Worm (Caenorhabditis elegans) whole organism, young adult: Measurements from ENCODE around the gene aakg-5.

ENCODE experiments used
- B0336.3 ChIP-seq: fragments of 200-800 bp; sonication (Bioruptor generic); IDR thresholded peaks from 2 replicates; pipeline ENCODE4 v1.3.6; 2022; ENCODE audit warnings: missing genetic modification characterization, missing compliant biosample characterization
- C06A6.2 ChIP-seq: fragments of 200-800 bp; sonication (Bioruptor generic); conservative IDR thresholded peaks from 2 replicates; pipeline ENCODE4 v1.3.6; 2022; ENCODE audit warnings: missing genetic modification characterization, missing compliant biosample characterization
- C17E4.6 ChIP-seq: fragments of 200-800 bp; sonication (Bioruptor generic); IDR thresholded peaks from 2 replicates; pipeline ENCODE4 v1.3.6; 2022; ENCODE audit warnings: missing genetic modification reagents, missing genetic modification characterization, missing compliant biosample characterization
- F22D6.2 ChIP-seq: sonication (generic microtip); optimal IDR thresholded peaks from 2 replicates; lab custom pipeline; 2016; ENCODE audit warnings: mild to moderate bottlenecking, missing genetic modification characterization, missing compliant biosample characterization
- Y53F4B.3 ChIP-seq: fragments of 200-800 bp; sonication (Bioruptor generic); IDR thresholded peaks from 2 replicates; pipeline ENCODE4 v1.3.6; 2022; ENCODE audit warnings: missing genetic modification reagents, missing genetic modification characterization, missing compliant biosample characterization
- Y53G8AR.9 ChIP-seq: fragments of 200-800 bp; sonication (Bioruptor generic); conservative IDR thresholded peaks from 2 replicates; pipeline ENCODE4 v1.3.6; 2022; ENCODE audit warnings: missing genetic modification reagents, missing genetic modification characterization, missing compliant biosample characterization
- Y67H2A.10 ChIP-seq: fragments of 200-800 bp; sonication (Bioruptor generic); conservative IDR thresholded peaks from 2 replicates; pipeline ENCODE4 v1.3.6; 2022; ENCODE audit warnings: missing genetic modification reagents, missing genetic modification characterization, missing compliant biosample characterization
- Y79H2A.3 ChIP-seq: fragments of 200-800 bp; sonication (Bioruptor generic); conservative IDR thresholded peaks from 2 replicates; pipeline ENCODE4 v1.3.6; 2022; ENCODE audit warnings: missing genetic modification reagents, missing genetic modification characterization, missing compliant biosample characterization
- ZK185.1 ChIP-seq: sonication (generic microtip); optimal IDR thresholded peaks from 2 replicates; lab custom pipeline; 2016; ENCODE audit warnings: mild to moderate bottlenecking, missing genetic modification characterization, missing compliant biosample characterization; ENCODE audit not compliant: poor library complexity, severe bottlenecking
- ama-1 ChIP-seq, 3 experiments: fragments of 150-350 bp in 1 of 3; sonication (generic microtip) in 2 of 3; optimal IDR thresholded peaks; 2 replicates each; lab custom pipeline; 2014 to 2018; ENCODE audit warnings: missing biosample characterization in 2 of 3, missing genetic modification characterization in 2 of 3, missing genetic modification reagents in 2 of 3
- attf-3 ChIP-seq: fragments of 200-800 bp; sonication (Bioruptor generic); conservative IDR thresholded peaks from 2 replicates; pipeline ENCODE4 v1.3.6; 2022; ENCODE audit warnings: missing genetic modification reagents, missing genetic modification characterization, missing compliant biosample characterization
- attf-5 ChIP-seq: fragments of 200-800 bp; sonication (Bioruptor generic); optimal IDR thresholded peaks from 2 replicates; lab custom pipeline; 2018; ENCODE audit warnings: mild to moderate bottlenecking, missing genetic modification characterization, missing compliant biosample characterization
- cebp-1 ChIP-seq, 2 experiments: fragments of 200-800 bp in 1 of 2; sonication (Bioruptor generic) in 1 of 2; sonication (generic microtip) in 1 of 2; IDR thresholded peaks in 1 of 2; optimal IDR thresholded peaks in 1 of 2; 2 replicates each; pipeline versions ENCODE4 v1.3.6 to Lab custom; 2017 to 2022; ENCODE audit warnings: missing compliant biosample characterization in 2 of 2, missing genetic modification characterization in 2 of 2, mild to moderate bottlenecking in 1 of 2, missing genetic modification reagents in 1 of 2, moderate library complexity in 1 of 2
- cebp-2 ChIP-seq: fragments of 200-800 bp; sonication (Bioruptor generic); IDR thresholded peaks from 2 replicates; pipeline ENCODE4 v1.3.6; 2022; ENCODE audit warnings: missing genetic modification characterization, missing compliant biosample characterization
- ceh-27 ChIP-seq: fragments of 200-800 bp; sonication (Bioruptor generic); optimal IDR thresholded peaks from 2 replicates; lab custom pipeline; 2018; ENCODE audit warnings: mild to moderate bottlenecking, missing genetic modification characterization, moderate library complexity, missing compliant biosample characterization
- ceh-91 ChIP-seq: fragments of 200-800 bp; sonication (Bioruptor generic); IDR thresholded peaks from 2 replicates; pipeline ENCODE4 v1.3.6; 2022; ENCODE audit warnings: missing genetic modification reagents, missing genetic modification characterization, missing compliant biosample characterization
- die-1 ChIP-seq: sonication (generic microtip); optimal IDR thresholded peaks from 2 replicates; lab custom pipeline; 2016; ENCODE audit warnings: missing genotype, mild to moderate bottlenecking, missing genetic modification characterization, missing compliant biosample characterization
- egl-18 ChIP-seq: fragments of 200-800 bp; sonication (Bioruptor generic); IDR thresholded peaks from 2 replicates; pipeline ENCODE4 v1.3.6; 2022; ENCODE audit warnings: missing genetic modification reagents, missing genetic modification characterization, missing compliant biosample characterization
- ekl-4 ChIP-seq: fragments of 200-800 bp; sonication (Bioruptor generic); IDR thresholded peaks from 2 replicates; pipeline ENCODE4 v1.3.6; 2022; ENCODE audit warnings: missing genetic modification reagents, missing genetic modification characterization, missing compliant biosample characterization
- hlh-26 ChIP-seq: fragments of 200-800 bp; sonication (Bioruptor generic); conservative IDR thresholded peaks from 2 replicates; pipeline ENCODE4 v1.3.6; 2022; ENCODE audit warnings: missing genetic modification reagents, missing genetic modification characterization, missing compliant biosample characterization
- hmg-1.2 ChIP-seq: fragments of 200-800 bp; sonication (Bioruptor generic); IDR thresholded peaks from 2 replicates; pipeline ENCODE4 v1.3.6; 2022; ENCODE audit warnings: missing genetic modification reagents, missing genetic modification characterization, missing compliant biosample characterization
- hmg-20 ChIP-seq: fragments of 200-800 bp; sonication (Bioruptor generic); IDR thresholded peaks from 2 replicates; pipeline ENCODE4 v1.3.6; 2022; ENCODE audit warnings: missing genetic modification reagents, missing genetic modification characterization, missing compliant biosample characterization
- hrde-1 ChIP-seq: sonication (generic microtip); optimal IDR thresholded peaks from 2 replicates; lab custom pipeline; 2016; ENCODE audit warnings: missing genetic modification characterization, mild to moderate bottlenecking, missing compliant biosample characterization, moderate library complexity, missing genotype, missing genetic modification reagents, borderline replicate concordance
- let-607 ChIP-seq, 2 experiments: fragments of 200-800 bp in 1 of 2; sonication (Bioruptor generic) in 1 of 2; sonication (generic microtip) in 1 of 2; optimal IDR thresholded peaks; 2 replicates each; lab custom pipeline; 2016 to 2018; ENCODE audit warnings: mild to moderate bottlenecking in 2 of 2, missing compliant biosample characterization in 2 of 2, missing genetic modification characterization in 2 of 2, moderate library complexity in 2 of 2, missing genotype in 1 of 2
- lin-35 ChIP-seq, 3 experiments: fragments of 150-350 bp in 2 of 3; sonication (generic microtip) in 1 of 3; optimal IDR thresholded peaks; 2 replicates each; lab custom pipeline; 2014 to 2018; ENCODE audit warnings: missing biosample characterization in 3 of 3, missing genetic modification characterization in 3 of 3, missing genetic modification reagents in 3 of 3
- lin-40 ChIP-seq: sonication (generic microtip); optimal IDR thresholded peaks from 2 replicates; lab custom pipeline; 2016; ENCODE audit warnings: missing genetic modification characterization, mild to moderate bottlenecking, missing compliant biosample characterization, missing genotype, missing genetic modification reagents
- lin-54 ChIP-seq: fragments of 200-800 bp; sonication (Bioruptor generic); optimal IDR thresholded peaks from 2 replicates; lab custom pipeline; 2018; ENCODE audit warnings: mild to moderate bottlenecking, missing genetic modification characterization, missing compliant biosample characterization
- lir-1 ChIP-seq: fragments of 200-800 bp; sonication (Bioruptor generic); conservative IDR thresholded peaks from 2 replicates; pipeline ENCODE4 v1.3.6; 2022; ENCODE audit warnings: missing genetic modification reagents, missing genetic modification characterization, missing compliant biosample characterization
- madf-10 ChIP-seq: sonication (generic microtip); optimal IDR thresholded peaks from 2 replicates; lab custom pipeline; 2016; ENCODE audit warnings: mild to moderate bottlenecking, missing genetic modification characterization, missing compliant biosample characterization
- madf-6 ChIP-seq: fragments of 200-800 bp; sonication (Bioruptor generic); IDR thresholded peaks from 2 replicates; pipeline ENCODE4 v1.3.6; 2022; ENCODE audit warnings: missing genetic modification reagents, missing genetic modification characterization, missing compliant biosample characterization
- mcd-1 ChIP-seq: fragments of 200-800 bp; sonication (Bioruptor generic); IDR thresholded peaks from 2 replicates; pipeline ENCODE4 v1.3.6; 2022; ENCODE audit warnings: missing genetic modification reagents, missing genetic modification characterization, missing compliant biosample characterization
- mel-28 ChIP-seq: sonication (generic microtip); optimal IDR thresholded peaks from 2 replicates; lab custom pipeline; 2016; ENCODE audit warnings: borderline replicate concordance, mild to moderate bottlenecking, missing genetic modification characterization, missing compliant biosample characterization
- nhr-80 ChIP-seq: sonication (generic microtip); optimal IDR thresholded peaks from 2 replicates; lab custom pipeline; 2016; ENCODE audit warnings: missing genetic modification characterization, missing compliant biosample characterization
- pbrm-1 ChIP-seq: fragments of 200-800 bp; sonication (Bioruptor generic); IDR thresholded peaks from 2 replicates; pipeline ENCODE4 v1.3.6; 2022; ENCODE audit warnings: missing genetic modification reagents, missing genetic modification characterization, missing compliant biosample characterization
- pha-4 ChIP-seq: fragments of 150-350 bp; sonication (generic microtip); optimal IDR thresholded peaks from 2 replicates; lab custom pipeline; 2014; ENCODE audit warnings: missing biosample characterization, missing genetic modification reagents, missing genetic modification characterization
- rec-8 ChIP-seq, 2 experiments: sonication (generic microtip); optimal IDR thresholded peaks; 2 replicates each; lab custom pipeline; 2016; ENCODE audit warnings: mild to moderate bottlenecking in 2 of 2, missing genetic modification characterization in 2 of 2, missing genetic modification reagents in 2 of 2, missing genotype in 2 of 2, missing biosample characterization in 1 of 2, missing compliant biosample characterization in 1 of 2, moderate library complexity in 1 of 2
- snpc-1.3 ChIP-seq: sonication (generic microtip); optimal IDR thresholded peaks from 2 replicates; lab custom pipeline; 2017; ENCODE audit warnings: missing genetic modification characterization, mild to moderate bottlenecking, missing compliant biosample characterization, antibody characterized with exemption, moderate library complexity, missing genotype, missing genetic modification reagents; ENCODE audit not compliant: insufficient read depth
- snpc-3.4 ChIP-seq: sonication (generic microtip); optimal IDR thresholded peaks from 2 replicates; lab custom pipeline; 2017; ENCODE audit warnings: missing genetic modification characterization, mild to moderate bottlenecking, missing compliant biosample characterization, antibody characterized with exemption, moderate library complexity, missing genotype, missing genetic modification reagents
- snpc-4 ChIP-seq, 5 experiments: fragments of 150-350 bp in 1 of 5; sonication (generic microtip) in 4 of 5; optimal IDR thresholded peaks; 2 replicates each; lab custom pipeline; 2014 to 2018; ENCODE audit warnings: missing genetic modification characterization in 5 of 5, missing biosample characterization in 3 of 5, antibody characterized with exemption in 2 of 5, mild to moderate bottlenecking in 2 of 5, missing compliant biosample characterization in 2 of 5, missing genotype in 2 of 5, moderate library complexity in 2 of 5, missing genetic modification reagents in 1 of 5
- unc-62 ChIP-seq: fragments of 150-350 bp; optimal IDR thresholded peaks from 2 replicates; lab custom pipeline; 2014; ENCODE audit warnings: missing biosample characterization, missing genetic modification reagents, missing genetic modification characterization
- xnd-1 ChIP-seq: sonication (generic microtip); optimal IDR thresholded peaks from 2 replicates; lab custom pipeline; 2016; ENCODE audit warnings: missing genotype, missing genetic modification reagents, missing genetic modification characterization, missing compliant biosample characterization
- ztf-26 ChIP-seq: sonication (generic microtip); optimal IDR thresholded peaks from 2 replicates; lab custom pipeline; 2017; ENCODE audit warnings: missing genetic modification characterization, missing compliant biosample characterization
- ztf-28 ChIP-seq: fragments of 200-800 bp; sonication (Bioruptor generic); IDR thresholded peaks from 2 replicates; pipeline ENCODE4 v1.3.6; 2022; ENCODE audit warnings: missing genetic modification reagents, missing genetic modification characterization, missing compliant biosample characterization
- ztf-3 ChIP-seq: fragments of 200-800 bp; sonication (Bioruptor generic); optimal IDR thresholded peaks from 2 replicates; lab custom pipeline; 2018; ENCODE audit warnings: mild to moderate bottlenecking, missing genetic modification characterization, missing compliant biosample characterization

Gene aakg-5

DNA sequence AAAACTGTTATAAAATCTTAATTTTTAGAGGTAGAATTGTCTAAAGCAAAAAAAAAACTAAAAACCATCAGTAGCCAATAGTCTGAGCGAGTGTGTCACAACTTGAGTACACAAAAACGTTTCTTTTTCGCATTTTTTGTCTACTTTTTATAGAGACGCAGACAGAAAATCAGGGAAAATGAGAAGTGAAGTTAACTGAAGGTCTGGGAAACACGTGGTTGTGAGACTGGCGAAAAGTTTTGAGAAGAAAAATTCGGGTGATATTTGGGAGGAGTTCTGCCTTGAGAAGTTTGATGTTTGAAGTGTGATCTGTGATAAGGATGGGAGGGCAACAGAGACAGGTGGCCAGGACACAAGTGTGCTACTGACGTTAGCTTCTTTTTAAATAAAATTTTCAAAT, 37.3 kb downstream of the aakg-5 start:
- TF ChIP-seq hrde-1 = no peak
- no peak for TF ChIP-seq ztf-3 (GFP tag; lab: Kevin White, UChicago)
- TF ChIP-seq egl-18 (GFP tag; lab: Robert Waterston, UW) = no peak
- 0 out of 2 replicates have a peak, but pooled peaks have one; percentile 19 for TF ChIP-seq ekl-4 (GFP tag; lab: Robert Waterston, UW)
- no peak for TF ChIP-seq hlh-26 (GFP tag; lab: Robert Waterston, UW)
- TF ChIP-seq unc-62 (GFP tag; lab: Kevin White, UChicago) = no peak
- TF ChIP-seq madf-6 (GFP tag; lab: Robert Waterston, UW) = 0 out of 2 replicates have a peak, but pooled peaks have one; percentile 7
- TF ChIP-seq nhr-80 = peak; percentile 81
- peak; percentile 50; the same call in 1 of the 2 replicates for TF ChIP-seq hmg-1.2 (GFP tag; lab: Robert Waterston, UW)
- TF ChIP-seq Y53F4B.3 (GFP tag; lab: Robert Waterston, UW) = no peak
- TF ChIP-seq cebp-1 (GFP tag; IDR thresholded peaks at IDR 0.05; lab: Robert Waterston, UW) = no peak
- TF ChIP-seq cebp-1 (tag; optimal IDR thresholded peaks at IDR 0.05; lab: Kevin White, UChicago) = peak; percentile 55
- TF ChIP-seq F22D6.2 (tag; lab: Kevin White, UChicago) = peak; percentile 65
- peak; percentile 34 for TF ChIP-seq ZK185.1 (tag; lab: Kevin White, UChicago)
- no peak for TF ChIP-seq rec-8 (tag; optimal IDR thresholded peaks at IDR 0.05; lab: Kevin White, UChicago)
- peak; percentile 90 for TF ChIP-seq ama-1 (optimal IDR thresholded peaks at IDR 0.05; lab: Kevin White, UChicago)
- TF ChIP-seq ama-1 (GFP tag; optimal IDR thresholded peaks at IDR 0.05; lab: Kevin White, UChicago) = no peak
- TF ChIP-seq lin-35 (GFP tag; optimal IDR thresholded peaks at IDR 0.05; lab: Kevin White, UChicago) = peak in 1 of 3 experiments; percentile 25
- peak; percentile 69 for TF ChIP-seq ztf-26 (tag; lab: Kevin White, UChicago)
- TF ChIP-seq ceh-91 = no peak
- TF ChIP-seq C06A6.2 (GFP tag; lab: Robert Waterston, UW) = peak; percentile 65; the same call in 1 of the 2 replicates
- no peak for TF ChIP-seq Y79H2A.3 (GFP tag; lab: Robert Waterston, UW)
- TF ChIP-seq xnd-1 (tag; lab: Kevin White, UChicago) = no peak
- TF ChIP-seq die-1 (tag; lab: Kevin White, UChicago) = peak; percentile 32
- TF ChIP-seq lir-1 (GFP tag; lab: Robert Waterston, UW) = 0 out of 2 replicates have a peak, but pooled peaks have one; percentile 9
- TF ChIP-seq mcd-1 (GFP tag; lab: Robert Waterston, UW) = peak; percentile 47; the same call in 1 of the 2 replicates
- TF ChIP-seq ceh-27 (GFP tag; lab: Kevin White, UChicago) = peak; percentile 3
- 0 out of 2 replicates have a peak, but pooled peaks have one; percentile 26 for TF ChIP-seq Y53G8AR.9
- peak; percentile 67 for TF ChIP-seq attf-5 (GFP tag; lab: Kevin White, UChicago)
- TF ChIP-seq attf-3 (GFP tag; lab: Robert Waterston, UW) = no peak
- TF ChIP-seq hmg-20 (GFP tag; lab: Robert Waterston, UW) = no peak
- TF ChIP-seq pha-4 = peak; percentile 40
- TF ChIP-seq Y67H2A.10 (GFP tag; lab: Robert Waterston, UW) = no peak
- no peak for TF ChIP-seq pbrm-1 (GFP tag; lab: Robert Waterston, UW)
- TF ChIP-seq lin-54 (GFP tag; lab: Kevin White, UChicago) = peak; percentile 40
- no peak for TF ChIP-seq snpc-1.3 (tag; lab: Kevin White, UChicago)
- TF ChIP-seq mel-28 (tag; lab: Kevin White, UChicago) = no peak
- TF ChIP-seq B0336.3 (GFP tag; lab: Robert Waterston, UW) = peak; percentile 49
- no peak for TF ChIP-seq snpc-3.4 (tag; lab: Kevin White, UChicago)
- peak; percentile 13 to 26 for TF ChIP-seq let-607 (tag; optimal IDR thresholded peaks at IDR 0.05; lab: Kevin White, UChicago)
- TF ChIP-seq C17E4.6 = 0 out of 2 replicates have a peak, but pooled peaks have one; percentile 9
- no peak for TF ChIP-seq cebp-2
- no peak for TF ChIP-seq snpc-4 (GFP tag; optimal IDR thresholded peaks at IDR 0.05; lab: Kevin White, UChicago)
- peak in 2 of 4 experiments; percentile 19 to 38 for TF ChIP-seq snpc-4 (tag; optimal IDR thresholded peaks at IDR 0.05; lab: Kevin White, UChicago)
- TF ChIP-seq lin-40 (tag; lab: Kevin White, UChicago) = peak; percentile 73
- no peak for TF ChIP-seq ztf-28 (GFP tag; lab: Robert Waterston, UW)
- peak; percentile 34 for TF ChIP-seq madf-10 (tag; lab: Kevin White, UChicago)
